Fruit fly (Drosophila melanogaster): ENCODE measurements around the gene TfIIEbeta.

TfIIEbeta gene

dm6 chr3L:4282627-4283026, 4.2 kb upstream of the TfIIEbeta start, which contains the start of gene CG11583 (continued):
- TF ChIP-seq CG3838 (GFP tag; optimal IDR thresholded peaks at IDR 0.05) (no peak), ATbp (GFP tag; optimal IDR thresholded peaks at IDR 0.05) (no peak), dmrt11E (tag; optimal IDR thresholded peaks at IDR 0.05) (no peak), Gug (GFP tag; IDR thresholded peaks at IDR 0.05) (0 out of 4 replicates have a peak, but pooled peaks have one; percentile 30), E2f1 (GFP tag; IDR thresholded peaks at IDR 0.05) (no peak), CG9932 (GFP tag; IDR thresholded peaks at IDR 0.05) (peak; percentile 61), vfl (GFP tag; optimal IDR thresholded peaks at IDR 0.05) (peak; percentile 47), C15 (GFP tag; IDR thresholded peaks at IDR 0.05) (no peak), trh (GFP tag; optimal IDR thresholded peaks at IDR 0.05) (no peak), disco-r (GFP tag; optimal IDR thresholded peaks at IDR 0.05) (no peak), CG4282 (GFP tag; optimal IDR thresholded peaks at IDR 0.05) (peak; percentile 18), CG15073 (GFP tag; optimal IDR thresholded peaks at IDR 0.05) (no peak), Jarid2 (GFP tag; optimal IDR thresholded peaks at IDR 0.05) (no peak), HLH3B (GFP tag; IDR thresholded peaks at IDR 0.05) (no peak), tgo (GFP tag; IDR thresholded peaks at IDR 0.05) (no peak), Stat92E (GFP tag; optimal IDR thresholded peaks at IDR 0.05) (peak in 1 of 3 experiments; percentile 55), D19B (GFP tag; optimal IDR thresholded peaks at IDR 0.05) (no peak), ERR (GFP tag; optimal IDR thresholded peaks at IDR 0.05) (no peak), dati (GFP tag; IDR thresholded peaks at IDR 0.05) (no peak), CG9727 (GFP tag; optimal IDR thresholded peaks at IDR 0.05) (no peak), lola (GFP tag; optimal IDR thresholded peaks at IDR 0.05) (no peak), nau (GFP tag; optimal IDR thresholded peaks at IDR 0.05) (no peak), CG1647 (GFP tag; optimal IDR thresholded peaks at IDR 0.05) (peak; percentile 55), MTF-1 (GFP tag; optimal IDR thresholded peaks at IDR 0.05; ENCODE audit: borderline replicate concordance) (no peak), otp (GFP tag; IDR thresholded peaks at IDR 0.05) (no peak), CG2678 (tag; optimal IDR thresholded peaks at IDR 0.05) (no peak), CG31224 (GFP tag; IDR thresholded peaks at IDR 0.05) (no peak), NC2β (GFP tag; optimal IDR thresholded peaks at IDR 0.05) (peak; percentile 57), CG1602 (GFP tag; optimal IDR thresholded peaks at IDR 0.05) (peak; percentile 14), CG33557 (GFP tag; optimal IDR thresholded peaks at IDR 0.05) (peak; percentile 13), CG31365 (tag; optimal IDR thresholded peaks at IDR 0.05) (no peak), danr (GFP tag; IDR thresholded peaks at IDR 0.05) (no peak), CG8944 (GFP tag; optimal IDR thresholded peaks at IDR 0.05) (peak; percentile 45), stwl (tag; optimal IDR thresholded peaks at IDR 0.05) (peak; percentile 92), Ravus (GFP tag; IDR thresholded peaks at IDR 0.05) (no peak), CG9876 (GFP tag; optimal IDR thresholded peaks at IDR 0.05) (peak; percentile 4), CG16813 (GFP tag; IDR thresholded peaks at IDR 0.05; ENCODE audit: partially characterized antibody) (no peak), Doc3 (GFP tag; IDR thresholded peaks at IDR 0.05; ENCODE audit: partially characterized antibody) (no peak), Sry-β (GFP tag; optimal IDR thresholded peaks at IDR 0.05) (no peak), Oli (tag; optimal IDR thresholded peaks at IDR 0.05) (no peak), CkIIα-i1 (GFP tag; IDR thresholded peaks at IDR 0.05) (no peak), tll (GFP tag; optimal IDR thresholded peaks at IDR 0.05) (no peak), CG2889 (GFP tag; IDR thresholded peaks at IDR 0.05) (no peak), Dref (GFP tag; IDR thresholded peaks at IDR 0.05) (peak; percentile 38; the same call in 1 of the 2 replicates), CG10431 (GFP tag; optimal IDR thresholded peaks at IDR 0.05) (no peak), CG7372 (GFP tag; IDR thresholded peaks at IDR 0.05) (no peak), ara (GFP tag; IDR thresholded peaks at IDR 0.05) (no peak), Sin3A (optimal IDR thresholded peaks at IDR 0.05) (peak; percentile 33), CG18262 (tag; optimal IDR thresholded peaks at IDR 0.05) (peak; percentile 5), CG7786 (GFP tag; optimal IDR thresholded peaks at IDR 0.05) (peak; percentile 40), CG12071 (GFP tag; optimal IDR thresholded peaks at IDR 0.05) (no peak), NK7.1 (GFP tag; optimal IDR thresholded peaks at IDR 0.05) (no peak)
